Worm (Caenorhabditis elegans): ENCODE results near the gene F26G1.10.

Gene F26G1.10

DNA sequence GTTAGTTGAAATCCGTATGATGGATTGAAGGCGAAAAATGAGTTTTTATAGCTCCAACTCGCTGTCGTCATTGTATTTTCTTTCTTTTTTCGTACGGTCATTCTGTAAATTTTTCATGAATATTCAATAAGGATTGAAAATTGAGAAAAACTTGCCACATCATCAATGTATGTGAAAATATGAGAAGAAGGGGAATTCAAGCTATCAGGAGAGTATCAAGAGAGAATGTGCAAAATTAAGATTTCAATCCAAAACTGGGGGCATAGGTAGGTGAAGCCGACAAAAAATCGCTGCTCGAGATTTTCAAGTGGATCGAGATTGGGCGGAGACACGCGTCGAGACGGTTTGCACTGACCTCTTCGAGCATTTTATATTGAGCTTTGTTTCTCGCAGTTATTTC is 10.3 kb downstream of the F26G1.10 start, which contains the start of gene nep-12:
TSS of gene nep-12 (minus strand) at position 101 of the 400 bp plus-strand sequence.
- TF ChIP-seq flh-1 (GFP tag; optimal IDR thresholded peaks at IDR 0.05), result no peak
- no peak for TF ChIP-seq nhr-2 (tag; optimal IDR thresholded peaks at IDR 0.05)
- TF ChIP-seq ces-1 (GFP tag; optimal IDR thresholded peaks at IDR 0.05), result no peak
- TF ChIP-seq snpc-4 (tag; optimal IDR thresholded peaks at IDR 0.05), result no peak
- no peak for TF ChIP-seq M03D4.4 (tag; optimal IDR thresholded peaks at IDR 0.05)
- TF ChIP-seq tbx-8 (GFP tag; optimal IDR thresholded peaks at IDR 0.05), result no peak
- TF ChIP-seq elt-1 (tag; optimal IDR thresholded peaks at IDR 0.05; ENCODE audit: borderline replicate concordance, insufficient read depth), result no peak
- no peak for TF ChIP-seq ceh-39 (tag; optimal IDR thresholded peaks at IDR 0.05)
- TF ChIP-seq nhr-76 (tag; optimal IDR thresholded peaks at IDR 0.05), result no peak
- no peak for TF ChIP-seq cnd-1 (tag; optimal IDR thresholded peaks at IDR 0.05)
- TF ChIP-seq lsy-2 (tag; optimal IDR thresholded peaks at IDR 0.05), result no peak
- TF ChIP-seq sem-2 (GFP tag; optimal IDR thresholded peaks at IDR 0.05), result no peak
- TF ChIP-seq mls-2 (tag; optimal IDR thresholded peaks at IDR 0.05), result no peak
- no peak for TF ChIP-seq hlh-1 (tag; optimal IDR thresholded peaks at IDR 0.05)
- TF ChIP-seq zip-8 (tag; optimal IDR thresholded peaks at IDR 0.05), result no peak

DNA sequence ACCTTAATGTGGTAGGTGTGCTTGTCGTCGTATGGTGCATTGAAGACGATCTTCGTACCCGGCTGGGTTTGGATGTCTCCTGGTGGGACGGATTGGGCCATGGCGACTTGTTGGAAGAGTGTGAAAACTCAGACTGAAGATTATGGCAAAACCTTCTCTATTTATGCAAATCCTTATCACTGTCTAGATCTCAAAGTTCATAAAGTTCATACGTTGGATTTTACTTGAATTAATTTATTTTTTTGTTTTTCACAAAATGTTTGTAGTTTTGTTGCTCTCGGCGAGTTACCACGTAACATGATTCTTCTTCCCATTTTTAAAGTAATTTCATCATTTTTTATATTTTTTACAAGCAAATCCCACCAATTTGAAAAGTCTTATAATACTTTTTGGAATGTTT is 12.0 kb downstream of the F26G1.10 start, which contains the start of gene msp-3:
TSS of gene msp-3 (minus strand) at position 101 of the 400 bp plus-strand sequence.
- TF ChIP-seq pha-4 (tag; optimal IDR thresholded peaks at IDR 0.05) (no peak), blmp-1 (tag; optimal IDR thresholded peaks at IDR 0.05) (no peak), unc-120 (tag; optimal IDR thresholded peaks at IDR 0.05; ENCODE audit: poor library complexity, severe bottlenecking) (no peak), lin-13 (tag; optimal IDR thresholded peaks at IDR 0.05) (no peak), tbx-8 (GFP tag; optimal IDR thresholded peaks at IDR 0.05) (no peak), ces-1 (GFP tag; optimal IDR thresholded peaks at IDR 0.05) (no peak), nhr-2 (tag; optimal IDR thresholded peaks at IDR 0.05) (no peak), cnd-1 (tag; optimal IDR thresholded peaks at IDR 0.05) (no peak), elt-3 (tag; optimal IDR thresholded peaks at IDR 0.05) (no peak), ceh-83 (GFP tag; optimal IDR thresholded peaks at IDR 0.05) (no peak), ceh-39 (tag; optimal IDR thresholded peaks at IDR 0.05) (no peak), ceh-43 (GFP tag; optimal IDR thresholded peaks at IDR 0.05) (no peak), nhr-237 (tag; optimal IDR thresholded peaks at IDR 0.05) (no peak), lsy-2 (tag; optimal IDR thresholded peaks at IDR 0.05) (no peak), bed-3 (GFP tag; optimal IDR thresholded peaks at IDR 0.05) (no peak), lin-32 (GFP tag; optimal IDR thresholded peaks at IDR 0.05) (no peak), sptf-1 (tag; optimal IDR thresholded peaks at IDR 0.05) (no peak)

DNA sequence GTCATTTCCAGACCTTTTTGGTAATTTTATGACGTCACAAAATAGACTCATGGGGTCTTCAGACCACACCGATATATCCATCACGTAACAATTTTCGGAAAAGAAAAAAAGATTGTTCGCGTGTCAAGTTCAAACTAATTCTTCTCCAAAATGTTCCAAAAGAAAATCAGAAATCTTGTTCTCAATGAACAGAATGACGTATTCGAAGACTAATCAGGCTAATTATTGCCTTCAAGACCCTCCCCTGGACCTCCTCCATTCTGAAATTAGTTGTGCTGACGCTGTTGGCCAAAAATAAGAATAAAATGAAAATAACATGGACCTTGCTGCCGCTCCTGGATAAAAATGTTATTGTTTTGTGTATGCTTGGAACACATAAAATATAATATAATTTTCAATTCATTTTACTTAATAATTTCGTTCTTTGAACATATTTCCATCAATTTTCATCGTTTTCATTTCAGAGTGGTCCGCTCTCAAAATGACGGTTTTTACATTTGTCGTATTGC is 15.7 kb downstream of the F26G1.10 start, which contains the start of gene F26G1.15:
TSS of gene F26G1.15 (plus strand) at position 459 of the 509 bp plus-strand sequence.
- TF ChIP-seq hlh-1 (tag; optimal IDR thresholded peaks at IDR 0.05) (no peak), unc-120 (tag; optimal IDR thresholded peaks at IDR 0.05; ENCODE audit: poor library complexity, severe bottlenecking) (no peak), zip-8 (tag; optimal IDR thresholded peaks at IDR 0.05) (peak; percentile 74), ceh-83 (GFP tag; optimal IDR thresholded peaks at IDR 0.05) (no peak)

DNA sequence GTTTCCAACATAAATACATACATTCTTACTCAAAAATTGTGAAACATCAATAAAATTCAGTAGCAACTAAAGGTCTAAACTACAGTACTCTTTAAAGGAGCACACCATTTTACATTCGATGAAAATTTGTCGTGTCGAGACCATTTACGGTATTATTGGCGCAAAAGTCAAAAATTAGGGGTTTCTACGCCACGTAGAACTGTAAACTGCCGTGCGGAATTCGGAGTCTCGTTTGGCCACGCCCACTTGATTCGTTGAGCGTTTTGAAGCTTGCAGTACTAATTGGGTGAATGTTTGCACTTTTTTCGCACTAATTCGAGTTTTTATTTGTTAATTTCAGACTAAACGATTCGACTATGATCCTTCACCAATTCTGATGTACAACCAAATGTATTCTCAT is 16.5 kb downstream of the F26G1.10 start:
- TF ChIP-seq nhr-12 (tag; optimal IDR thresholded peaks at IDR 0.05), result no peak
- no peak for TF ChIP-seq elt-3 (tag; optimal IDR thresholded peaks at IDR 0.05)
- no peak for TF ChIP-seq nhr-237 (tag; optimal IDR thresholded peaks at IDR 0.05)
- TF ChIP-seq unc-62 (GFP tag; optimal IDR thresholded peaks at IDR 0.05), result no peak
- TF ChIP-seq lin-32 (GFP tag; optimal IDR thresholded peaks at IDR 0.05), result no peak
- no peak for TF ChIP-seq bed-3 (GFP tag; optimal IDR thresholded peaks at IDR 0.05)
- no peak for TF ChIP-seq snpc-4 (tag; optimal IDR thresholded peaks at IDR 0.05)
- no peak for TF ChIP-seq nhr-2 (tag; optimal IDR thresholded peaks at IDR 0.05)
- TF ChIP-seq elt-1 (tag; optimal IDR thresholded peaks at IDR 0.05; ENCODE audit: borderline replicate concordance, insufficient read depth), result no peak
- no peak for TF ChIP-seq ham-2 (GFP tag; optimal IDR thresholded peaks at IDR 0.05)
- TF ChIP-seq cnd-1 (tag; optimal IDR thresholded peaks at IDR 0.05), result no peak

DNA sequence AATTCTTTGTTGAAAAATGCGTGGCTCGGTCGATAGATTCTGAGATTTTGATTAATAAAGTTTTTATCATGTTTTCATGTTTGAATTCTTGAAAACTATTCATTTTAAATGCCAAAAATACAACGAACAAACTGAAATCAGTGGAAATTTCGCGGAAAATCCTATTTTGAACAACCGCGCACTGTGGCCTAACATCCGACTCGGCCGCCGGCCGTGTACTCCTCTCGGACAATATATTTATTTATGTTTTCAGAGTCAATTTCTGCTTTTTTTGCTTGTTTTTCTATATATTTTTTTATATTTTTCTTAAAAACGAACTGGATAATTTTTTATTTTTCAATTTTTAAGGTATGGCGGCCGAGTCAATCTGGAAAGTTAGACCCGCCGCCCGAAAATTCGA is 17.1 kb downstream of the F26G1.10 start, which contains the start of gene F26G1.1:
TSS of gene F26G1.1 (plus strand) at position 347 of the 400 bp plus-strand sequence.
- TF ChIP-seq elt-3 (tag; optimal IDR thresholded peaks at IDR 0.05) (no peak), mls-2 (tag; optimal IDR thresholded peaks at IDR 0.05) (no peak), lsy-2 (tag; optimal IDR thresholded peaks at IDR 0.05) (peak; percentile 46), lin-32 (GFP tag; optimal IDR thresholded peaks at IDR 0.05) (no peak), flh-1 (GFP tag; optimal IDR thresholded peaks at IDR 0.05) (no peak), unc-120 (tag; optimal IDR thresholded peaks at IDR 0.05; ENCODE audit: poor library complexity, severe bottlenecking) (peak; percentile 20), sptf-1 (tag; optimal IDR thresholded peaks at IDR 0.05) (peak; percentile 48), nhr-12 (tag; optimal IDR thresholded peaks at IDR 0.05) (no peak), ceh-83 (GFP tag; optimal IDR thresholded peaks at IDR 0.05) (peak; percentile 64), lin-13 (tag; optimal IDR thresholded peaks at IDR 0.05) (peak; percentile 1), pha-4 (tag; optimal IDR thresholded peaks at IDR 0.05) (no peak), cnd-1 (tag; optimal IDR thresholded peaks at IDR 0.05) (peak; percentile 21), ztf-11 (tag; optimal IDR thresholded peaks at IDR 0.05) (no peak), unc-62 (GFP tag; optimal IDR thresholded peaks at IDR 0.05) (no peak), blmp-1 (tag; optimal IDR thresholded peaks at IDR 0.05) (no peak)

Measured in whole organism, mixed stage, embryonic.